Fruit fly (Drosophila melanogaster): ENCODE data around the gene CG18171.
A peak's percentile ranks its signal among the peaks of the same experiment; 100 is the strongest.

Gene CG18171

dm6 chr3L:1739522-1740128, 16.7 kb upstream of the CG18171 start:
- TF ChIP-seq CG17801 (GFP tag; optimal IDR thresholded peaks at IDR 0.05; ENCODE audit: partially characterized antibody) = peak; percentile 3

- TF ChIP-seq CG17801 (GFP tag; optimal IDR thresholded peaks at IDR 0.05; ENCODE audit: partially characterized antibody) = no peak
Measured at dm6 chr3L:1738375-1739328, 15.7 kb upstream of the CG18171 start, which contains the start of gene Gk2. Gene Gk2 (plus strand): TSS chr3L:1738407.

dm6 chr3L:1737898-1738322, 15.0 kb upstream of the CG18171 start, which contains the start of gene PIG-Wb:
Gene PIG-Wb (minus strand): TSS chr3L:1738106.
- no peak for TF ChIP-seq CG17801 (GFP tag; optimal IDR thresholded peaks at IDR 0.05; ENCODE audit: partially characterized antibody)

- no peak for TF ChIP-seq CG17801 (GFP tag; optimal IDR thresholded peaks at IDR 0.05; ENCODE audit: partially characterized antibody)
Measured at dm6 chr3L:1735603-1736002, 12.7 kb upstream of the CG18171 start, which contains the start of gene Oseg4. Gene Oseg4 (minus strand): TSS chr3L:1735767.

dm6 chr3L:1730873-1731272, 7.9 kb upstream of the CG18171 start, which contains the start of gene drpr:
Gene drpr (minus strand): TSS chr3L:1731107.
- TF ChIP-seq CG17801 (GFP tag; optimal IDR thresholded peaks at IDR 0.05; ENCODE audit: partially characterized antibody) = peak; percentile 45

dm6 chr3L:1730160-1730595, 7.2 kb upstream of the CG18171 start:
- no peak for TF ChIP-seq CG17801 (GFP tag; optimal IDR thresholded peaks at IDR 0.05; ENCODE audit: partially characterized antibody)

dm6 chr3L:1729380-1730159, 6.6 kb upstream of the CG18171 start:
- TF ChIP-seq CG17801 (GFP tag; optimal IDR thresholded peaks at IDR 0.05; ENCODE audit: partially characterized antibody) = no peak

- no peak for TF ChIP-seq CG17801 (GFP tag; optimal IDR thresholded peaks at IDR 0.05; ENCODE audit: partially characterized antibody)
Measured at dm6 chr3L:1727431-1727830, 4.5 kb upstream of the CG18171 start.

- no peak for TF ChIP-seq CG17801 (GFP tag; optimal IDR thresholded peaks at IDR 0.05; ENCODE audit: partially characterized antibody)
Measured at dm6 chr3L:1726747-1727146, 3.8 kb upstream of the CG18171 start.

dm6 chr3L:1724090-1724489, 1.1 kb upstream of the CG18171 start, which contains the start of gene CG12035:
Gene CG12035 (plus strand): TSS chr3L:1724390.
- TF ChIP-seq CG17801 (GFP tag; optimal IDR thresholded peaks at IDR 0.05; ENCODE audit: partially characterized antibody) = no peak

dm6 chr3L:1711218-1711617, 11.7 kb downstream of the CG18171 start:
- no peak for TF ChIP-seq CG17801 (GFP tag; optimal IDR thresholded peaks at IDR 0.05; ENCODE audit: partially characterized antibody)

dm6 chr3L:1710562-1710961, 12.4 kb downstream of the CG18171 start:
- TF ChIP-seq CG17801 (GFP tag; optimal IDR thresholded peaks at IDR 0.05; ENCODE audit: partially characterized antibody) = no peak

dm6 chr3L:1709161-1709560, 13.8 kb downstream of the CG18171 start:
- no peak for TF ChIP-seq CG17801 (GFP tag; optimal IDR thresholded peaks at IDR 0.05; ENCODE audit: partially characterized antibody)

dm6 chr3L:1702367-1702927, 20.5 kb downstream of the CG18171 start, which contains the start of gene CG13931:
Gene CG13931 (minus strand): TSS chr3L:1702407.
- TF ChIP-seq CG17801 (GFP tag; optimal IDR thresholded peaks at IDR 0.05; ENCODE audit: partially characterized antibody) = no peak

Data from ovary, adult (tissue).